Worm (Caenorhabditis elegans) whole organism, L2 larva: ENCODE data around the gene T06C12.14.
A peak's percentile ranks its signal among the peaks of the same experiment; 100 is the strongest.

ENCODE experiments used
- C34F6.9 ChIP-seq: fragments of 150-350 bp; optimal IDR thresholded peaks from 2 replicates; lab custom pipeline; 2014; ENCODE audit warnings: missing biosample characterization, missing genetic modification characterization
- F13H6.1 ChIP-seq: sonication (generic microtip); optimal IDR thresholded peaks from 2 replicates; lab custom pipeline; 2016; ENCODE audit warnings: missing genetic modification characterization, missing compliant biosample characterization
- alr-1 ChIP-seq: fragments of 150-350 bp; optimal IDR thresholded peaks from 2 replicates; lab custom pipeline; 2014; ENCODE audit warnings: missing biosample characterization, missing genetic modification characterization
- ama-1 ChIP-seq: fragments of 150-350 bp; optimal IDR thresholded peaks from 2 replicates; lab custom pipeline; 2018; ENCODE audit warnings: inconsistent platforms
- blmp-1 ChIP-seq: sonication (generic microtip); optimal IDR thresholded peaks from 2 replicates; lab custom pipeline; 2017; ENCODE audit warnings: missing genetic modification characterization, mild to moderate bottlenecking, missing compliant biosample characterization, antibody characterized with exemption, moderate library complexity; ENCODE audit not compliant: insufficient read depth
- ceh-16 ChIP-seq: fragments of 150-350 bp; optimal IDR thresholded peaks from 2 replicates; lab custom pipeline; 2014; ENCODE audit warnings: missing biosample characterization, missing genetic modification characterization
- ceh-82 ChIP-seq: fragments of 150-350 bp; optimal IDR thresholded peaks from 2 replicates; lab custom pipeline; 2014; ENCODE audit warnings: missing biosample characterization, missing genetic modification characterization
- crh-2 ChIP-seq: sonication (generic microtip); optimal IDR thresholded peaks from 2 replicates; lab custom pipeline; 2017; ENCODE audit warnings: missing biosample characterization, missing genetic modification characterization
- egl-27 ChIP-seq: sonication (generic microtip); optimal IDR thresholded peaks from 3 replicates; lab custom pipeline; 2017; ENCODE audit warnings: missing biosample characterization, missing genetic modification reagents, missing genetic modification characterization
- elt-3 ChIP-seq: sonication (generic microtip); optimal IDR thresholded peaks from 2 replicates; lab custom pipeline; 2017; ENCODE audit warnings: missing biosample characterization, missing genetic modification characterization
- fos-1 ChIP-seq: fragments of 150-350 bp; optimal IDR thresholded peaks from 2 replicates; lab custom pipeline; 2014; ENCODE audit warnings: missing biosample characterization, missing genetic modification characterization
- gmeb-1 ChIP-seq: fragments of 150-350 bp; optimal IDR thresholded peaks from 2 replicates; lab custom pipeline; 2014; ENCODE audit warnings: missing biosample characterization, missing genetic modification characterization
- lin-13 ChIP-seq: fragments of 150-350 bp; optimal IDR thresholded peaks from 2 replicates; lab custom pipeline; 2014; ENCODE audit warnings: missing biosample characterization, missing genetic modification reagents, missing genetic modification characterization
- lsy-2 ChIP-seq, 2 experiments: fragments of 150-350 bp in 1 of 2; sonication (generic microtip) in 1 of 2; optimal IDR thresholded peaks; 2 replicates each; lab custom pipeline; 2014 to 2017; ENCODE audit warnings: missing biosample characterization in 2 of 2, missing genetic modification characterization in 2 of 2
- mab-5 ChIP-seq: fragments of 150-350 bp; optimal IDR thresholded peaks from 2 replicates; lab custom pipeline; 2014; ENCODE audit warnings: missing biosample characterization, missing genetic modification characterization
- mbf-1 ChIP-seq: sonication (generic microtip); optimal IDR thresholded peaks from 2 replicates; lab custom pipeline; 2017; ENCODE audit warnings: missing biosample characterization, missing genetic modification characterization
- mdl-1 ChIP-seq, 2 experiments: fragments of 150-350 bp in 1 of 2; sonication (generic microtip) in 1 of 2; optimal IDR thresholded peaks; 2 replicates each; lab custom pipeline; 2017; ENCODE audit warnings: missing biosample characterization in 2 of 2, missing genetic modification characterization in 2 of 2
- nhr-10 ChIP-seq: sonication (generic microtip); optimal IDR thresholded peaks from 2 replicates; lab custom pipeline; 2017; ENCODE audit warnings: missing biosample characterization, missing genetic modification characterization
- nhr-11 ChIP-seq: fragments of 150-350 bp; optimal IDR thresholded peaks from 2 replicates; lab custom pipeline; 2014; ENCODE audit warnings: missing biosample characterization, missing genetic modification characterization
- nhr-12 ChIP-seq: fragments of 150-350 bp; optimal IDR thresholded peaks from 2 replicates; lab custom pipeline; 2014; ENCODE audit warnings: missing biosample characterization, missing genetic modification characterization
- nhr-129 ChIP-seq: fragments of 150-350 bp; optimal IDR thresholded peaks from 2 replicates; lab custom pipeline; 2014; ENCODE audit warnings: missing biosample characterization, missing genetic modification characterization
- nhr-21 ChIP-seq: fragments of 150-350 bp; optimal IDR thresholded peaks from 2 replicates; lab custom pipeline; 2014; ENCODE audit warnings: missing biosample characterization, missing genetic modification characterization
- nhr-23 ChIP-seq: fragments of 150-350 bp; optimal IDR thresholded peaks from 2 replicates; lab custom pipeline; 2014; ENCODE audit warnings: missing biosample characterization, missing genetic modification reagents, missing genetic modification characterization
- nhr-25 ChIP-seq: fragments of 150-350 bp; sonication (generic microtip); optimal IDR thresholded peaks from 3 replicates; lab custom pipeline; 2014; ENCODE audit warnings: missing biosample characterization, missing genetic modification characterization
- nhr-6 ChIP-seq: fragments of 150-350 bp; optimal IDR thresholded peaks from 2 replicates; lab custom pipeline; 2014; ENCODE audit warnings: missing biosample characterization, missing genetic modification characterization
- nhr-77 ChIP-seq: fragments of 150-350 bp; optimal IDR thresholded peaks from 2 replicates; lab custom pipeline; 2014; ENCODE audit warnings: missing biosample characterization, missing genetic modification characterization
- skn-1 ChIP-seq: sonication (generic microtip); optimal IDR thresholded peaks from 2 replicates; lab custom pipeline; 2017; ENCODE audit warnings: missing biosample characterization, missing genetic modification characterization
- sma-3 ChIP-seq: sonication (generic microtip); optimal IDR thresholded peaks from 2 replicates; lab custom pipeline; 2016; ENCODE audit warnings: missing genetic modification reagents, missing genetic modification characterization, missing compliant biosample characterization
- sma-9 ChIP-seq, 2 experiments: fragments of 150-350 bp in 1 of 2; sonication (generic microtip) in 1 of 2; optimal IDR thresholded peaks; 2 replicates each; lab custom pipeline; 2014 to 2016; ENCODE audit warnings: missing genetic modification characterization in 2 of 2, mild to moderate bottlenecking in 1 of 2, missing biosample characterization in 1 of 2, missing compliant biosample characterization in 1 of 2, missing genetic modification reagents in 1 of 2, moderate library complexity in 1 of 2
- snpc-4 ChIP-seq: fragments of 150-350 bp; optimal IDR thresholded peaks from 2 replicates; lab custom pipeline; 2014; ENCODE audit warnings: missing biosample characterization, missing genetic modification characterization
- unc-39 ChIP-seq: fragments of 150-350 bp; optimal IDR thresholded peaks from 2 replicates; lab custom pipeline; 2014; ENCODE audit warnings: missing biosample characterization, missing genetic modification characterization
- unc-55 ChIP-seq: fragments of 150-350 bp; sonication (generic microtip); optimal IDR thresholded peaks from 3 replicates; lab custom pipeline; 2014; ENCODE audit warnings: missing biosample characterization, missing genetic modification reagents, missing genetic modification characterization
- unc-62 ChIP-seq: fragments of 150-350 bp; optimal IDR thresholded peaks from 2 replicates; lab custom pipeline; 2014; ENCODE audit warnings: missing biosample characterization, missing genetic modification reagents, missing genetic modification characterization
- zag-1 ChIP-seq: fragments of 150-350 bp; optimal IDR thresholded peaks from 2 replicates; lab custom pipeline; 2014; ENCODE audit warnings: missing biosample characterization, missing genetic modification characterization
- ztf-1 ChIP-seq: fragments of 200-800 bp; sonication (Bioruptor generic); conservative IDR thresholded peaks from 2 replicates; pipeline ENCODE4 v1.3.6; 2022; ENCODE audit warnings: missing genetic modification characterization, missing compliant biosample characterization
- ztf-4 ChIP-seq: fragments of 150-350 bp; optimal IDR thresholded peaks from 2 replicates; lab custom pipeline; 2014; ENCODE audit warnings: missing biosample characterization, missing genetic modification characterization

Gene T06C12.14

ce11 chrV:15880705-15881104 is 19.1 kb upstream of the T06C12.14 start (continued):
- no peak for TF ChIP-seq ztf-4 (tag; lab: Kevin White, UChicago)
- TF ChIP-seq unc-55 (GFP tag; lab: Kevin White, UChicago), result peak; percentile 57
- no peak for TF ChIP-seq elt-3
- TF ChIP-seq, all 48 proteins: peak for 16

ce11 chrV:15884698-15885097 is 15.1 kb upstream of the T06C12.14 start, which contains the start of gene oac-42:
Gene oac-42, minus strand, starts transcription at chrV:15884798.
- no peak for TF ChIP-seq nhr-11 (tag; lab: Kevin White, UChicago)
- no peak for TF ChIP-seq nhr-23
- no peak for TF ChIP-seq alr-1 (tag; lab: Kevin White, UChicago)
- no peak for TF ChIP-seq mab-5
- TF ChIP-seq snpc-4, result no peak
- TF ChIP-seq sma-9 (GFP tag; optimal IDR thresholded peaks at IDR 0.05; lab: Kevin White, UChicago), result no peak
- TF ChIP-seq sma-9 (tag; optimal IDR thresholded peaks at IDR 0.05; lab: Kevin White, UChicago), result no peak
- TF ChIP-seq elt-3, result no peak
- TF ChIP-seq gmeb-1, result no peak
- no peak for TF ChIP-seq unc-62
- no peak for TF ChIP-seq nhr-21
- no peak for TF ChIP-seq blmp-1
- no peak for TF ChIP-seq nhr-12
- no peak for TF ChIP-seq lsy-2 (tag; optimal IDR thresholded peaks at IDR 0.05; lab: Kevin White, UChicago)
- no peak for TF ChIP-seq ztf-1 (GFP tag; lab: Robert Waterston, UW)
- TF ChIP-seq nhr-129 (tag; lab: Kevin White, UChicago), result no peak
- TF ChIP-seq mdl-1 (tag; optimal IDR thresholded peaks at IDR 0.05; lab: Kevin White, UChicago), result no peak
- TF ChIP-seq, all 48 proteins: peak for 0

ce11 chrV:15885967-15886366 is 13.8 kb upstream of the T06C12.14 start, which contains the start of gene T06C12.9:
Gene T06C12.9, minus strand, starts transcription at chrV:15886067.
- TF ChIP-seq ztf-1 (GFP tag; lab: Robert Waterston, UW) (no peak), nhr-12 (no peak), ceh-82 (tag; lab: Kevin White, UChicago) (no peak), mbf-1 (no peak), nhr-77 (tag; lab: Kevin White, UChicago) (no peak), skn-1 (no peak), ztf-4 (tag; lab: Kevin White, UChicago) (no peak), fos-1 (tag; lab: Kevin White, UChicago) (no peak), mab-5 (no peak), zag-1 (tag; lab: Kevin White, UChicago) (no peak), elt-3 (no peak), unc-39 (tag; lab: Kevin White, UChicago) (no peak), nhr-11 (tag; lab: Kevin White, UChicago) (no peak), nhr-25 (tag; lab: Kevin White, UChicago) (no peak)

ce11 chrV:15887708-15888295 is 12.0 kb upstream of the T06C12.14 start:
- TF ChIP-seq ama-1 (lab: Kevin White, UChicago) (no peak), egl-27 (tag; lab: Kevin White, UChicago) (no peak), unc-55 (GFP tag; lab: Kevin White, UChicago) (no peak), lin-13 (no peak), snpc-4 (no peak), nhr-6 (tag; lab: Kevin White, UChicago) (no peak), gmeb-1 (peak; percentile 25), fos-1 (tag; lab: Kevin White, UChicago) (peak; percentile 93), nhr-129 (tag; lab: Kevin White, UChicago) (peak; percentile 29), sma-9 (GFP tag; optimal IDR thresholded peaks at IDR 0.05; lab: Kevin White, UChicago) (peak; percentile 71), sma-9 (tag; optimal IDR thresholded peaks at IDR 0.05; lab: Kevin White, UChicago) (no peak), C34F6.9 (no peak), blmp-1 (no peak)

- TF ChIP-seq F13H6.1 (tag; lab: Kevin White, UChicago), result no peak
- no peak for TF ChIP-seq crh-2
- no peak for TF ChIP-seq nhr-10
- TF ChIP-seq ceh-82 (tag; lab: Kevin White, UChicago), result no peak
- TF ChIP-seq nhr-21, result no peak
- no peak for TF ChIP-seq gmeb-1
- TF ChIP-seq nhr-11 (tag; lab: Kevin White, UChicago), result no peak
- no peak for TF ChIP-seq ceh-16 (tag; lab: Kevin White, UChicago)
- TF ChIP-seq lsy-2 (tag; optimal IDR thresholded peaks at IDR 0.05; lab: Kevin White, UChicago), result no peak
- no peak for TF ChIP-seq mdl-1 (tag; optimal IDR thresholded peaks at IDR 0.05; lab: Kevin White, UChicago)
- no peak for TF ChIP-seq ztf-4 (tag; lab: Kevin White, UChicago)
- TF ChIP-seq skn-1, result no peak
- no peak for TF ChIP-seq snpc-4
- TF ChIP-seq sma-3, result no peak
- TF ChIP-seq egl-27 (tag; lab: Kevin White, UChicago), result no peak
These were observed 11.0 kb upstream of the T06C12.14 start, which contains the start of gene cgt-1 for ce11 chrV:15888751-15889150. Gene cgt-1, minus strand, starts transcription at chrV:15888851.
